Fruit fly (Drosophila melanogaster): Measurements from ENCODE around the gene spo.
A peak's percentile ranks its signal among the peaks of the same experiment; 100 is the strongest.

Gene spo

dm6 chr3L:5633247-5634187 is 41.1 kb upstream of the spo start (continued):
- no peak for TF ChIP-seq OdsH (GFP tag; optimal IDR thresholded peaks at IDR 0.05)
- peak; percentile 35 for TF ChIP-seq CG6808 (GFP tag; optimal IDR thresholded peaks at IDR 0.05)
- TF ChIP-seq achi (GFP tag; optimal IDR thresholded peaks at IDR 0.05) = peak; percentile 24
- TF ChIP-seq esn (GFP tag; optimal IDR thresholded peaks at IDR 0.05) = peak; percentile 62
- no peak for TF ChIP-seq dac (GFP tag; optimal IDR thresholded peaks at IDR 0.05)
- TF ChIP-seq CG34406 (GFP tag; optimal IDR thresholded peaks at IDR 0.05) = no peak
- TF ChIP-seq lz (GFP tag; optimal IDR thresholded peaks at IDR 0.05) = peak; percentile 56
- no peak for TF ChIP-seq CG8119 (GFP tag; IDR thresholded peaks at IDR 0.05)
- no peak for TF ChIP-seq CG1621 (tag; optimal IDR thresholded peaks at IDR 0.05)
- TF ChIP-seq CG6854 (GFP tag; optimal IDR thresholded peaks at IDR 0.05) = no peak

dm6 chr3L:5631917-5632316 is 39.5 kb upstream of the spo start:
- TF ChIP-seq dac (GFP tag; optimal IDR thresholded peaks at IDR 0.05) (no peak), Sox102F (GFP tag; optimal IDR thresholded peaks at IDR 0.05) (no peak), Ets96B (tag; optimal IDR thresholded peaks at IDR 0.05) (no peak), CG3919 (GFP tag; optimal IDR thresholded peaks at IDR 0.05) (no peak), Smox (GFP tag; optimal IDR thresholded peaks at IDR 0.05) (no peak), fd59A (GFP tag; optimal IDR thresholded peaks at IDR 0.05) (no peak), CG8632 (GFP tag; optimal IDR thresholded peaks at IDR 0.05) (no peak)

- TF ChIP-seq lz (GFP tag; optimal IDR thresholded peaks at IDR 0.05) (no peak), Lpt (GFP tag; optimal IDR thresholded peaks at IDR 0.05) (no peak), Met (GFP tag; optimal IDR thresholded peaks at IDR 0.05) (no peak), dsx (GFP tag; optimal IDR thresholded peaks at IDR 0.05; ENCODE audit: poor library complexity, severe bottlenecking) (no peak), CG6854 (GFP tag; optimal IDR thresholded peaks at IDR 0.05) (peak; percentile 44), fkh (GFP tag; optimal IDR thresholded peaks at IDR 0.05) (peak; percentile 29), CG6163 (GFP tag; IDR thresholded peaks at IDR 0.05) (0 out of 3 replicates have a peak, but pooled peaks have one; percentile 11), Blimp-1 (GFP tag; optimal IDR thresholded peaks at IDR 0.05) (peak; percentile 74), vri (GFP tag; optimal IDR thresholded peaks at IDR 0.05) (peak; percentile 32), CG8319 (GFP tag; optimal IDR thresholded peaks at IDR 0.05) (no peak), CG15336 (GFP tag; IDR thresholded peaks at IDR 0.05) (no peak), CG10631 (GFP tag; optimal IDR thresholded peaks at IDR 0.05) (no peak), CG8119 (GFP tag; IDR thresholded peaks at IDR 0.05) (no peak)
Measured at dm6 chr3L:5630608-5631080, 38.3 kb upstream of the spo start, which contains the start of gene Blimp-1. Gene Blimp-1, plus strand, starts transcription at chr3L:5630983.

DNA sequence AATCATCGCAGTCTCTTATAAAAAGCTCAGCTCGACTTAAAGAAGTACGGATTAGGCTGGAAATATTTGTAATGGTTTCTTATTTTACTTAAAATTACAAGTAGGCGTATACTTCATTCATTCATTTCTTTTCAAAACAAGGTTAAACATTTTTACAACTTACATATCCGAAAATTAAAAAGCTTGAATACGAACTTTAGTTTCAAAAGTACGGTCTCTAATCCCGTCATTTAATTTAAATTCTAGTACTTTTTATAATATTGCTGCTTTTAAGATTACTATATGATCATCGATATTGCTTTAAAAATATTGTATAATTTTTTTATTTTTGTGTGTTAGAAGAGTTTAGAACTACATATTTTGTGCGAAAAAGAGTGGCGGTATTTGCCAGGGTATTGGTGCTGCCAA is 37.8 kb upstream of the spo start:
- peak; percentile 8 for TF ChIP-seq CG6276 (GFP tag; optimal IDR thresholded peaks at IDR 0.05)
- no peak; the same call in 1 of the 2 replicates for TF ChIP-seq CG15336 (GFP tag; IDR thresholded peaks at IDR 0.05)
- peak; percentile 64 for TF ChIP-seq Eip75B (GFP tag; optimal IDR thresholded peaks at IDR 0.05)
- no peak for TF ChIP-seq Blimp-1 (GFP tag; optimal IDR thresholded peaks at IDR 0.05)
- TF ChIP-seq Hr39 (GFP tag; optimal IDR thresholded peaks at IDR 0.05) = peak; percentile 64
- TF ChIP-seq CG6792 (GFP tag; optimal IDR thresholded peaks at IDR 0.05) = peak; percentile 13
- TF ChIP-seq CG10669 (GFP tag; optimal IDR thresholded peaks at IDR 0.05) = no peak
- no peak for TF ChIP-seq CG11762 (GFP tag; optimal IDR thresholded peaks at IDR 0.05; ENCODE audit: insufficient read depth)
- TF ChIP-seq lz (GFP tag; optimal IDR thresholded peaks at IDR 0.05) = peak; percentile 74
- peak; percentile 53 for TF ChIP-seq CG10631 (GFP tag; optimal IDR thresholded peaks at IDR 0.05)
- TF ChIP-seq CG11294 (GFP tag; IDR thresholded peaks at IDR 0.05) = no peak
- peak; percentile 95 for TF ChIP-seq Eip78C (GFP tag)
- TF ChIP-seq CG6163 (GFP tag; IDR thresholded peaks at IDR 0.05) = peak; percentile 47; the same call in 1 of the 3 replicates
- TF ChIP-seq eg (GFP tag; IDR thresholded peaks at IDR 0.05) = no peak
- TF ChIP-seq vri (GFP tag; optimal IDR thresholded peaks at IDR 0.05) = no peak
- TF ChIP-seq CG6854 (GFP tag; optimal IDR thresholded peaks at IDR 0.05) = no peak
- peak; percentile 65 for TF ChIP-seq CG31627 (GFP tag; optimal IDR thresholded peaks at IDR 0.05)
- TF ChIP-seq net (GFP tag; optimal IDR thresholded peaks at IDR 0.05) = no peak
- TF ChIP-seq salr (GFP tag; optimal IDR thresholded peaks at IDR 0.05) = peak in 1 of 2 experiments; percentile 62
- TF ChIP-seq CG3919 (GFP tag; optimal IDR thresholded peaks at IDR 0.05) = peak; percentile 4
- no peak for TF ChIP-seq Lpt (GFP tag; optimal IDR thresholded peaks at IDR 0.05)
- peak; percentile 29 for TF ChIP-seq OdsH (GFP tag; optimal IDR thresholded peaks at IDR 0.05)
- TF ChIP-seq CG32006 (GFP tag; optimal IDR thresholded peaks at IDR 0.05) = peak; percentile 64
- TF ChIP-seq fd85E (GFP tag; optimal IDR thresholded peaks at IDR 0.05) = no peak
- peak; percentile 29 for TF ChIP-seq CG4318 (GFP tag; optimal IDR thresholded peaks at IDR 0.05)
- peak; percentile 38; the same call in 1 of the 3 replicates for TF ChIP-seq CG8119 (GFP tag; IDR thresholded peaks at IDR 0.05)
- no peak for TF ChIP-seq spab (GFP tag; optimal IDR thresholded peaks at IDR 0.05)
